Fruit fly (Drosophila melanogaster): Measurements from ENCODE around the gene CtsK1.

CtsK1 gene

dm6 chr3L:13949440-13950066 lies 44.5 kb upstream of the CtsK1 start (continued):
- TF ChIP-seq CG8765 (GFP tag; IDR thresholded peaks at IDR 0.05) (no peak), fru (optimal IDR thresholded peaks at IDR 0.05) (no peak), gsb (GFP tag; IDR thresholded peaks at IDR 0.05) (no peak), CG4282 (GFP tag; optimal IDR thresholded peaks at IDR 0.05) (no peak), CG14667 (GFP tag; IDR thresholded peaks at IDR 0.05) (no peak), YL-1 (GFP tag; optimal IDR thresholded peaks at IDR 0.05) (no peak), zen2 (GFP tag; IDR thresholded peaks at IDR 0.05; ENCODE audit: partially characterized antibody) (no peak), Abd-B (GFP tag; optimal IDR thresholded peaks at IDR 0.05) (no peak), CG6854 (GFP tag; optimal IDR thresholded peaks at IDR 0.05) (no peak), rib (GFP tag; IDR thresholded peaks at IDR 0.05) (no peak), Camta (GFP tag; optimal IDR thresholded peaks at IDR 0.05) (peak; percentile 10), ttk (GFP tag; IDR thresholded peaks at IDR 0.05) (no peak), caup (GFP tag; optimal IDR thresholded peaks at IDR 0.05; ENCODE audit: severe bottlenecking) (no peak)

dm6 chr3L:13951564-13951963 lies 42.5 kb upstream of the CtsK1 start:
- TF ChIP-seq MTF-1 (GFP tag; optimal IDR thresholded peaks at IDR 0.05; ENCODE audit: borderline replicate concordance) = no peak
- TF ChIP-seq CG18619 (GFP tag; optimal IDR thresholded peaks at IDR 0.05) = no peak
- TF ChIP-seq CG13775 (GFP tag; optimal IDR thresholded peaks at IDR 0.05) = no peak
- TF ChIP-seq Side (GFP tag; optimal IDR thresholded peaks at IDR 0.05) = no peak
- TF ChIP-seq CG18011 (GFP tag; optimal IDR thresholded peaks at IDR 0.05) = no peak
- TF ChIP-seq nerfin-2 (GFP tag; IDR thresholded peaks at IDR 0.05; ENCODE audit: partially characterized antibody) = no peak
- TF ChIP-seq prd (optimal IDR thresholded peaks at IDR 0.05) = no peak
- TF ChIP-seq prd (GFP tag; IDR thresholded peaks at IDR 0.05) = no peak

- peak; percentile 22 for TF ChIP-seq exex (tag; optimal IDR thresholded peaks at IDR 0.05)
- TF ChIP-seq chinmo (GFP tag; IDR thresholded peaks at IDR 0.05; ENCODE audit: partially characterized antibody) = 0 out of 4 replicates have a peak, but pooled peaks have one; percentile 66
- peak; percentile 35; the same call in 1 of the 2 replicates for TF ChIP-seq rib (GFP tag; IDR thresholded peaks at IDR 0.05)
- no peak for TF ChIP-seq CG11695 (GFP tag; IDR thresholded peaks at IDR 0.05)
- TF ChIP-seq gro (GFP tag; optimal IDR thresholded peaks at IDR 0.05) = no peak
- peak in 1 of 2 experiments; percentile 65 for TF ChIP-seq Pdp1 (GFP tag; optimal IDR thresholded peaks at IDR 0.05)
- TF ChIP-seq ttk (GFP tag; IDR thresholded peaks at IDR 0.05) = 0 out of 2 replicates have a peak, but pooled peaks have one; percentile 30
- TF ChIP-seq GATAe (GFP tag; conservative IDR thresholded peaks at IDR 0.05) = peak; percentile 44
- TF ChIP-seq sd (tag; optimal IDR thresholded peaks at IDR 0.05) = peak; percentile 1
- no peak for TF ChIP-seq CG2202 (tag; optimal IDR thresholded peaks at IDR 0.05)
- 0 out of 3 replicates have a peak, but pooled peaks have one; percentile 65 for TF ChIP-seq CG2199 (GFP tag; IDR thresholded peaks at IDR 0.05)
- TF ChIP-seq CG8290 (GFP tag; optimal IDR thresholded peaks at IDR 0.05) = no peak
- TF ChIP-seq CG8290 (tag; optimal IDR thresholded peaks at IDR 0.05) = peak in 1 of 2 experiments; percentile 20
- no peak for TF ChIP-seq NfI (GFP tag; optimal IDR thresholded peaks at IDR 0.05)
- peak; percentile 21 for TF ChIP-seq sug (tag; optimal IDR thresholded peaks at IDR 0.05)
- peak; percentile 46 for TF ChIP-seq lab (GFP tag; optimal IDR thresholded peaks at IDR 0.05)
- TF ChIP-seq az2 (GFP tag; optimal IDR thresholded peaks at IDR 0.05) = no peak
- TF ChIP-seq CG15479 (GFP tag; optimal IDR thresholded peaks at IDR 0.05) = peak; percentile 38
- peak; percentile 17 for TF ChIP-seq grn (GFP tag; optimal IDR thresholded peaks at IDR 0.05)
Observed at dm6 chr3L:13952484-13953048, 41.5 kb upstream of the CtsK1 start.

All from whole organism, embryonic.